Fruit fly (Drosophila melanogaster) whole organism, embryonic: ENCODE measurements around the gene CG6296.
A peak's percentile ranks its signal among the peaks of the same experiment; 100 is the strongest.

Experiments used
- Adf1 ChIP-seq: fragments of 200-800 bp; sonication (Bioruptor generic); IDR thresholded peaks from 2 replicates; pipeline ENCODE4 v1.3.6; 2022; ENCODE audit warnings: missing biosample characterization, missing genetic modification characterization
- BEAF-32 ChIP-seq: fragments of 200-800 bp; sonication (Bioruptor generic); optimal IDR thresholded peaks from 3 replicates; lab custom pipeline; 2017; ENCODE audit warnings: missing biosample characterization, missing genetic modification characterization, mild to moderate bottlenecking, moderate library complexity, missing genetic modification reagents
- CG15011 ChIP-seq: fragments of 200-800 bp; sonication (Bioruptor generic); optimal IDR thresholded peaks from 3 replicates; lab custom pipeline; 2018; ENCODE audit warnings: missing biosample characterization, mild to moderate bottlenecking, missing genetic modification characterization
- CG15514 ChIP-seq: fragments of 200-800 bp; sonication (Bioruptor generic); optimal IDR thresholded peaks from 3 replicates; lab custom pipeline; 2017; ENCODE audit warnings: missing biosample characterization, missing genetic modification characterization, mild to moderate bottlenecking, moderate library complexity, missing genetic modification reagents
- CG15601 ChIP-seq: fragments of 200-800 bp; sonication (Bioruptor generic); optimal IDR thresholded peaks from 3 replicates; lab custom pipeline; 2019; ENCODE audit warnings: missing biosample characterization, mild to moderate bottlenecking, missing genetic modification characterization, moderate library complexity
- CG1603 ChIP-seq: fragments of 200-800 bp; sonication (Bioruptor generic); optimal IDR thresholded peaks from 2 replicates; lab custom pipeline; 2019; ENCODE audit warnings: missing biosample characterization, mild to moderate bottlenecking, missing genetic modification characterization, moderate library complexity
- CG1647 ChIP-seq: fragments of 200-800 bp; sonication (Bioruptor generic); optimal IDR thresholded peaks from 3 replicates; lab custom pipeline; 2016; ENCODE audit warnings: missing biosample characterization, missing genetic modification characterization
- CG17385 ChIP-seq: fragments of 200-800 bp; sonication (Bioruptor generic); optimal IDR thresholded peaks from 3 replicates; lab custom pipeline; 2018; ENCODE audit warnings: missing biosample characterization, mild to moderate bottlenecking, missing genetic modification characterization
- CG2678 ChIP-seq: fragments of 200-800 bp; sonication (Bioruptor generic); optimal IDR thresholded peaks from 3 replicates; lab custom pipeline; 2019; ENCODE audit warnings: missing biosample characterization, mild to moderate bottlenecking, missing genetic modification characterization, moderate library complexity
- CG30020 ChIP-seq: fragments of 200-800 bp; optimal IDR thresholded peaks from 2 replicates; lab custom pipeline; 2019; ENCODE audit warnings: missing biosample characterization, mild to moderate bottlenecking, missing genetic modification characterization, moderate library complexity
- CG32532 ChIP-seq: fragments of 200-800 bp; sonication (Bioruptor generic); IDR thresholded peaks from 2 replicates; pipeline ENCODE4 v1.3.6; 2022; ENCODE audit warnings: missing biosample characterization, missing genetic modification characterization
- CG4854 ChIP-seq: fragments of 200-800 bp; sonication (Bioruptor generic); optimal IDR thresholded peaks from 2 replicates; lab custom pipeline; 2016; ENCODE audit warnings: missing biosample characterization, missing genetic modification characterization, inconsistent platforms
- CG5953 ChIP-seq: fragments of 200-800 bp; sonication (Bioruptor generic); IDR thresholded peaks from 2 replicates; pipeline ENCODE4 v1.3.6; 2022; ENCODE audit warnings: missing biosample characterization, missing genetic modification characterization
- CG6272 ChIP-seq: fragments of 200-800 bp; sonication (Bioruptor generic); IDR thresholded peaks from 2 replicates; pipeline ENCODE4 v1.3.6; 2022; ENCODE audit warnings: missing biosample characterization, missing genetic modification characterization
- CG8290 ChIP-seq, 3 experiments: fragments of 200-800 bp; sonication (Bioruptor generic); optimal IDR thresholded peaks; 2 replicates each; lab custom pipeline; 2016 to 2019; ENCODE audit warnings: missing biosample characterization in 3 of 3, missing genetic modification characterization in 3 of 3, mild to moderate bottlenecking in 2 of 3, moderate library complexity in 1 of 3
- CG8388 ChIP-seq: fragments of 200-800 bp; sonication (Bioruptor generic); optimal IDR thresholded peaks from 2 replicates; lab custom pipeline; 2019; ENCODE audit warnings: missing biosample characterization, mild to moderate bottlenecking, missing genetic modification characterization, moderate library complexity
- Dip2 ChIP-seq: fragments of 200-800 bp; sonication (Bioruptor generic); IDR thresholded peaks from 2 replicates; pipeline ENCODE4 v1.3.6; 2022; ENCODE audit warnings: missing biosample characterization, missing genetic modification characterization
- E2f2 ChIP-seq: fragments of 200-800 bp; sonication (Bioruptor generic); IDR thresholded peaks from 2 replicates; pipeline ENCODE4 v1.3.6; 2022; ENCODE audit warnings: missing biosample characterization, missing genetic modification characterization
- Eip74EF ChIP-seq, 2 experiments: fragments of 200-800 bp in 1 of 2; fragments of >200 bp in 1 of 2; sonication (Bioruptor generic) in 1 of 2; optimal IDR thresholded peaks; 2 replicates each; lab custom pipeline; 2017 to 2019; ENCODE audit warnings: missing biosample characterization in 2 of 2, missing genetic modification characterization in 2 of 2, mild to moderate bottlenecking in 1 of 2, moderate library complexity in 1 of 2
- Gug ChIP-seq: fragments of 200-800 bp; sonication (Bioruptor generic); IDR thresholded peaks from 4 replicates; pipeline ENCODE4 v1.3.6; 2022; ENCODE audit warnings: missing biosample characterization, missing genetic modification characterization
- HLH4C ChIP-seq: fragments of 200-800 bp; sonication (Bioruptor generic); IDR thresholded peaks from 3 replicates; pipeline ENCODE4 v1.3.6; 2022; ENCODE audit warnings: missing biosample characterization, missing genetic modification characterization; ENCODE audit not compliant: partially characterized antibody
- Lim3 ChIP-seq: fragments of 200-800 bp; sonication (Bioruptor generic); IDR thresholded peaks from 2 replicates; pipeline ENCODE4 v1.3.6; 2022; ENCODE audit warnings: missing biosample characterization, missing genetic modification characterization
- MBD-R2 ChIP-seq: fragments of 200-800 bp; sonication (Bioruptor generic); IDR thresholded peaks from 2 replicates; pipeline ENCODE4 v1.3.6; 2022; ENCODE audit warnings: missing biosample characterization, missing genetic modification characterization
- Mad ChIP-seq: fragments of 200-800 bp; sonication (Bioruptor generic); optimal IDR thresholded peaks from 2 replicates; lab custom pipeline; 2016; ENCODE audit warnings: missing biosample characterization, missing genetic modification characterization
- Opbp ChIP-seq: fragments of 200-800 bp; sonication (Bioruptor generic); IDR thresholded peaks from 3 replicates; pipeline ENCODE4 v1.3.6; 2022; ENCODE audit warnings: missing biosample characterization, missing genetic modification characterization; ENCODE audit not compliant: partially characterized antibody
- Scr ChIP-seq: fragments of 200-800 bp; sonication (Bioruptor generic); IDR thresholded peaks from 2 replicates; pipeline ENCODE4 v1.3.6; 2022; ENCODE audit warnings: missing biosample characterization, missing genetic modification characterization; ENCODE audit not compliant: partially characterized antibody
- Sox102F ChIP-seq: fragments of 200-800 bp; sonication (Bioruptor generic); optimal IDR thresholded peaks from 2 replicates; lab custom pipeline; 2018; ENCODE audit warnings: missing biosample characterization, mild to moderate bottlenecking, missing genetic modification characterization, moderate library complexity
- YL-1 ChIP-seq: fragments of 200-800 bp; sonication (Bioruptor generic); optimal IDR thresholded peaks from 3 replicates; lab custom pipeline; 2017; ENCODE audit warnings: missing biosample characterization, mild to moderate bottlenecking, missing genetic modification characterization
- ab ChIP-seq: fragments of 200-800 bp; sonication (Bioruptor generic); optimal IDR thresholded peaks from 2 replicates; lab custom pipeline; 2016; ENCODE audit warnings: missing biosample characterization, missing genetic modification characterization
- abd-A ChIP-seq: fragments of 200-800 bp; sonication (Bioruptor generic); optimal IDR thresholded peaks from 3 replicates; lab custom pipeline; 2019; ENCODE audit warnings: missing biosample characterization, mild to moderate bottlenecking, missing genetic modification characterization, moderate library complexity
- caup ChIP-seq: fragments of 200-800 bp; sonication (Bioruptor generic); optimal IDR thresholded peaks from 3 replicates; lab custom pipeline; 2017; ENCODE audit warnings: missing biosample characterization, mild to moderate bottlenecking, missing genetic modification characterization, moderate library complexity; ENCODE audit not compliant: severe bottlenecking
- dan ChIP-seq: fragments of 200-800 bp; sonication (Bioruptor generic); IDR thresholded peaks from 2 replicates; pipeline ENCODE4 v1.3.6; 2022; ENCODE audit warnings: missing biosample characterization, missing genetic modification characterization
- gce ChIP-seq: fragments of 200-800 bp; sonication (Bioruptor generic); IDR thresholded peaks from 3 replicates; pipeline ENCODE4 v1.3.6; 2022; ENCODE audit warnings: missing biosample characterization, missing genetic modification characterization
- gcm ChIP-seq: fragments of 200-800 bp; sonication (Bioruptor generic); optimal IDR thresholded peaks from 2 replicates; lab custom pipeline; 2019; ENCODE audit warnings: missing biosample characterization, mild to moderate bottlenecking, missing genetic modification characterization, moderate library complexity
- h ChIP-seq: fragments of >200 bp; optimal IDR thresholded peaks from 2 replicates; lab custom pipeline; 2017
- jing ChIP-seq: fragments of 200-800 bp; sonication (Bioruptor generic); optimal IDR thresholded peaks from 2 replicates; lab custom pipeline; 2018; ENCODE audit warnings: missing biosample characterization, mild to moderate bottlenecking, missing genetic modification characterization
- kah ChIP-seq: fragments of 200-800 bp; sonication (Bioruptor generic); optimal IDR thresholded peaks from 2 replicates; lab custom pipeline; 2018; ENCODE audit warnings: missing biosample characterization, mild to moderate bottlenecking, missing genetic modification characterization
- lilli ChIP-seq: fragments of 200-800 bp; sonication (Bioruptor generic); optimal IDR thresholded peaks from 3 replicates; lab custom pipeline; 2016; ENCODE audit warnings: missing biosample characterization, missing genetic modification characterization
- lola ChIP-seq, 3 experiments: fragments of >200 bp in 2 of 3; fragments of 200-800 bp in 1 of 3; sonication (Bioruptor generic) in 1 of 3; optimal IDR thresholded peaks; 2 replicates each; lab custom pipeline; 2017 to 2019; ENCODE audit warnings: missing biosample characterization in 3 of 3, missing genetic modification characterization in 3 of 3, mild to moderate bottlenecking in 1 of 3, moderate library complexity in 1 of 3
- mirr ChIP-seq: fragments of 200-800 bp; sonication (Bioruptor generic); optimal IDR thresholded peaks from 3 replicates; lab custom pipeline; 2018; ENCODE audit warnings: missing biosample characterization, mild to moderate bottlenecking, missing genetic modification characterization
- nerfin-2 ChIP-seq: fragments of 200-800 bp; sonication (Bioruptor generic); IDR thresholded peaks from 2 replicates; pipeline ENCODE4 v1.3.6; 2022; ENCODE audit warnings: missing biosample characterization, missing genetic modification characterization; ENCODE audit not compliant: partially characterized antibody
- peb ChIP-seq: fragments of 200-800 bp; sonication (Bioruptor generic); IDR thresholded peaks from 2 replicates; pipeline ENCODE4 v1.3.6; 2022; ENCODE audit warnings: missing biosample characterization, missing genetic modification characterization
- scrt ChIP-seq: fragments of 200-800 bp; sonication (Bioruptor generic); optimal IDR thresholded peaks from 2 replicates; lab custom pipeline; 2018; ENCODE audit warnings: missing biosample characterization, mild to moderate bottlenecking, missing genetic modification characterization, moderate library complexity
- shn ChIP-seq: fragments of 200-800 bp; sonication (Bioruptor generic); optimal IDR thresholded peaks from 3 replicates; lab custom pipeline; 2016; ENCODE audit warnings: missing biosample characterization, missing genetic modification characterization
- slp2 ChIP-seq: fragments of 200-800 bp; sonication (Bioruptor generic); optimal IDR thresholded peaks from 2 replicates; lab custom pipeline; 2016; ENCODE audit warnings: missing biosample characterization, missing genetic modification characterization
- trem ChIP-seq: fragments of 200-800 bp; optimal IDR thresholded peaks from 3 replicates; lab custom pipeline; 2019; ENCODE audit warnings: missing biosample characterization, mild to moderate bottlenecking, missing genetic modification characterization, moderate library complexity
- vvl ChIP-seq: fragments of 200-800 bp; sonication (Bioruptor generic); IDR thresholded peaks from 2 replicates; pipeline ENCODE4 v1.3.6; 2022; ENCODE audit warnings: missing biosample characterization, missing genetic modification characterization
- zen2 ChIP-seq: fragments of 200-800 bp; sonication (Bioruptor generic); IDR thresholded peaks from 3 replicates; pipeline ENCODE4 v1.3.6; 2022; ENCODE audit warnings: missing biosample characterization, missing genetic modification characterization; ENCODE audit not compliant: partially characterized antibody

CG6296 gene

DNA sequence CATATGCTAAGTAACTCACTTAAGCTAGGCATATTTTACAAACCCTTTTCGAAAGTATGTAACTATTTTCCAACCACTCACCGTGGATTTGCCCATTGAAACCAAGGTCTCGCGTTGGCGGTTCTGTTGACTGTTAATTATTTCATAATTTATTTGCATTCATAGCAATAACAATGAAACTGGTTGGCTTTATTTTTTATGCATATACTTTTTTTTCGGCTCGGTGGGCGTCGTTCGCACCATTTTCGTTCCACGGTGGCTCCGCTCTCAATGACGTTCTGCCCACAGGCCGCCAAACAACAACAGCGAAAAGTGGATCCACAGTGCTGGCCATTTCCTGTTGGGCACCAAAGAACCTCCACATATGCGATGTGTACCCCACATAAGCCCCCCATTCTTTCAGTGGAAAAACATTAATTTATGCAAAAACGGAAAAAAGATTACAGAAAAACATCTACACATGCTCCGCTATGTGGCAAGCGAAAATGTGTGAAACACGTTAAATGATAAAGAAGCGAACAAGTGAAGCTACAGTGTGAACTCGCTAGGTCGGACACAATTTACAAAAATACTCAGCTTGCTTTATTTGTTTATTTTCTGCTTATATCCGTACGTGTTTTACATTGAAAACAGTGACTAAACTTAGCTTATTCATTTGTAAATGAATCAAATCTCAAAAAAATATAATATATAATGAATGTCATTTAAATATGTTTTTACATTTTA is 37.5 kb downstream of the CG6296 start (continued):
- TF ChIP-seq zen2 (no peak), Scr (GFP tag; lab: Robert Waterston, UW) (no peak), CG4854 (no peak), HLH4C (GFP tag; lab: Robert Waterston, UW) (no peak), CG2678 (tag; lab: Kevin White, UChicago) (peak; percentile 57), MBD-R2 (no peak), nerfin-2 (no peak), CG15601 (tag; lab: Kevin White, UChicago) (no peak), Adf1 (GFP tag; lab: Robert Waterston, UW) (no peak), h (no peak), gce (GFP tag; lab: Robert Waterston, UW) (0 out of 3 replicates have a peak, but pooled peaks have one; percentile 10), lilli (no peak), CG8290 (GFP tag; optimal IDR thresholded peaks at IDR 0.05; lab: Kevin White, UChicago) (no peak), CG8290 (tag; optimal IDR thresholded peaks at IDR 0.05; lab: Kevin White, UChicago) (no peak), BEAF-32 (no peak), CG17385 (GFP tag; lab: Kevin White, UChicago) (peak; percentile 16), shn (GFP tag; lab: Kevin White, UChicago) (no peak), jing (GFP tag; lab: Kevin White, UChicago) (no peak), Lim3 (GFP tag; lab: Robert Waterston, UW) (no peak), ab (GFP tag; lab: Kevin White, UChicago) (no peak), Mad (no peak), Gug (GFP tag; lab: Robert Waterston, UW) (peak; percentile 29; the same call in 2 of the 4 replicates), gcm (GFP tag; lab: Kevin White, UChicago) (no peak), dan (GFP tag; lab: Robert Waterston, UW) (no peak), peb (GFP tag; lab: Robert Waterston, UW) (0 out of 2 replicates have a peak, but pooled peaks have one; percentile 14), caup (GFP tag; lab: Kevin White, UChicago) (no peak), mirr (GFP tag; lab: Kevin White, UChicago) (no peak), abd-A (tag; lab: Kevin White, UChicago) (no peak), CG5953 (no peak), Sox102F (peak; percentile 2), vvl (GFP tag; lab: Robert Waterston, UW) (peak; percentile 67), CG15514 (no peak), CG15011 (GFP tag; lab: Kevin White, UChicago) (no peak), lola (GFP tag; optimal IDR thresholded peaks at IDR 0.05; lab: Kevin White, UChicago) (no peak), CG6272 (GFP tag; lab: Robert Waterston, UW) (no peak), CG1603 (tag; lab: Kevin White, UChicago) (peak; percentile 2), scrt (GFP tag; lab: Kevin White, UChicago) (no peak), CG32532 (GFP tag; lab: Robert Waterston, UW) (no peak), CG1647 (GFP tag; lab: Kevin White, UChicago) (no peak), E2f2 (GFP tag; lab: Robert Waterston, UW) (peak; percentile 27; the same call in 1 of the 2 replicates), Dip2 (no peak), YL-1 (GFP tag; lab: Kevin White, UChicago) (no peak), slp2 (no peak), kah (no peak), Eip74EF (GFP tag; optimal IDR thresholded peaks at IDR 0.05; lab: Kevin White, UChicago) (peak in 1 of 2 experiments; percentile 25), CG30020 (no peak), Opbp (GFP tag; lab: Robert Waterston, UW) (no peak), CG8388 (GFP tag; lab: Kevin White, UChicago) (no peak), trem (no peak)
